In genomic region chrX:4607300-4607699, ce11 we compare ENCODE assay signal across 2 worm cellular contexts.
TF ChIP-seq lines count a peak whose summit lies in the region.

No protein-coding gene starts in this region.

TF ChIP-seq in whole organism, L4 larva, 104 proteins besides CTCF, POLR2A, EP300 and RAD21:
- TF ChIP-seq nhr-111 (GFP tag; optimal IDR thresholded peaks at IDR 0.05; lab: Kevin White, UChicago) (no peak), pqm-1 (tag; optimal IDR thresholded peaks at IDR 0.05; lab: Kevin White, UChicago) (no peak), tag-97 (GFP tag; IDR thresholded peaks at IDR 0.05; lab: Robert Waterston, UW) (no peak), snpc-1.2 (GFP tag; IDR thresholded peaks at IDR 0.05; lab: Robert Waterston, UW) (peak; percentile 67; the same call in 1 of the 2 replicates), F10B5.3 (tag; optimal IDR thresholded peaks at IDR 0.05; lab: Kevin White, UChicago) (no peak), lim-7 (GFP tag; IDR thresholded peaks at IDR 0.05; lab: Robert Waterston, UW) (peak; percentile 60), nhr-10 (tag; optimal IDR thresholded peaks at IDR 0.05; lab: Kevin White, UChicago) (no peak), hlh-30 (tag; optimal IDR thresholded peaks at IDR 0.05; lab: Kevin White, UChicago; ENCODE audit: insufficient read depth) (peak; percentile 15), ceh-28 (tag; optimal IDR thresholded peaks at IDR 0.05; lab: Kevin White, UChicago) (no peak), snpc-4 (tag; optimal IDR thresholded peaks at IDR 0.05; lab: Kevin White, UChicago) (no peak), dpl-1 (GFP tag; optimal IDR thresholded peaks at IDR 0.05; lab: Kevin White, UChicago) (no peak), zag-1 (tag; optimal IDR thresholded peaks at IDR 0.05; lab: Kevin White, UChicago) (no peak), nhr-6 (tag; optimal IDR thresholded peaks at IDR 0.05; lab: Kevin White, UChicago) (no peak), lin-29 (GFP tag; IDR thresholded peaks at IDR 0.05; lab: Robert Waterston, UW) (no peak), lin-13 (GFP tag; optimal IDR thresholded peaks at IDR 0.05; lab: Kevin White, UChicago) (no peak)

TF ChIP-seq in whole organism, young adult, 124 proteins besides CTCF, POLR2A, EP300 and RAD21:
- TF ChIP-seq B0261.1 (tag; optimal IDR thresholded peaks at IDR 0.05; lab: Kevin White, UChicago): peak; percentile 65
- TF ChIP-seq F23B12.7 (tag; optimal IDR thresholded peaks at IDR 0.05; lab: Kevin White, UChicago; ENCODE audit: insufficient read depth): no peak
- peak; percentile 63 for TF ChIP-seq snpc-1.3 (tag; optimal IDR thresholded peaks at IDR 0.05; lab: Kevin White, UChicago; ENCODE audit: insufficient read depth)
- TF ChIP-seq let-607 (tag; optimal IDR thresholded peaks at IDR 0.05; lab: Kevin White, UChicago): no peak
- peak; percentile 83 for TF ChIP-seq tbp1 (GFP tag; optimal IDR thresholded peaks at IDR 0.05; lab: Kevin White, UChicago)
- TF ChIP-seq lin-26 (GFP tag; IDR thresholded peaks at IDR 0.05; lab: Robert Waterston, UW): peak; percentile 72; the same call in 1 of the 2 replicates
- peak; percentile 16 for TF ChIP-seq ztf-18 (tag; optimal IDR thresholded peaks at IDR 0.05; lab: Kevin White, UChicago)
- no peak for TF ChIP-seq ztf-25 (GFP tag; IDR thresholded peaks at IDR 0.05; lab: Robert Waterston, UW)
- no peak for TF ChIP-seq C17E4.6 (GFP tag; IDR thresholded peaks at IDR 0.05; lab: Robert Waterston, UW)
- peak; percentile 57 for TF ChIP-seq rpc-1 (optimal IDR thresholded peaks at IDR 0.05; lab: Kevin White, UChicago)
- TF ChIP-seq rpc-1 (tag; optimal IDR thresholded peaks at IDR 0.05; lab: Kevin White, UChicago): peak; percentile 87
- peak; percentile 22; the same call in 1 of the 2 replicates for TF ChIP-seq hmg-1.2 (GFP tag; IDR thresholded peaks at IDR 0.05; lab: Robert Waterston, UW)
- no peak for TF ChIP-seq tbx-9 (tag; optimal IDR thresholded peaks at IDR 0.05; lab: Kevin White, UChicago; ENCODE audit: borderline replicate concordance)
- TF ChIP-seq him-1 (tag; optimal IDR thresholded peaks at IDR 0.05; lab: Kevin White, UChicago): peak; percentile 58
- TF ChIP-seq snpc-4 (GFP tag; optimal IDR thresholded peaks at IDR 0.05; lab: Kevin White, UChicago): no peak
- TF ChIP-seq snpc-4 (tag; optimal IDR thresholded peaks at IDR 0.05; lab: Kevin White, UChicago): peak in 1 of 4 experiments; percentile 48
- TF ChIP-seq somi-1 (GFP tag; optimal IDR thresholded peaks at IDR 0.05; lab: Kevin White, UChicago): no peak
- TF ChIP-seq die-1 (tag; optimal IDR thresholded peaks at IDR 0.05; lab: Kevin White, UChicago): peak; percentile 54
- no peak for TF ChIP-seq rcor-1 (GFP tag; IDR thresholded peaks at IDR 0.05; lab: Robert Waterston, UW)
- TF ChIP-seq F52B5.7 (tag; optimal IDR thresholded peaks at IDR 0.05; lab: Kevin White, UChicago): no peak
